Fruit fly (Drosophila melanogaster): ENCODE data around the gene CG13698.
A peak's percentile ranks its signal among the peaks of the same experiment; 100 is the strongest.

CG13698 gene

dm6 chr3L:18057752-18058518 is 48.0 kb downstream of the CG13698 start:
- peak; percentile 60 for TF ChIP-seq CG17806 (tag; optimal IDR thresholded peaks at IDR 0.05)
- peak; percentile 19 for TF ChIP-seq CG9948 (tag; optimal IDR thresholded peaks at IDR 0.05)
- TF ChIP-seq CG15710 (tag; optimal IDR thresholded peaks at IDR 0.05): peak; percentile 68
- peak; percentile 78 for TF ChIP-seq CG13204 (GFP tag; optimal IDR thresholded peaks at IDR 0.05)
- TF ChIP-seq gl (tag; optimal IDR thresholded peaks at IDR 0.05): peak; percentile 17
- TF ChIP-seq CG8159 (tag; optimal IDR thresholded peaks at IDR 0.05): no peak
- peak; percentile 80 for TF ChIP-seq EcR (GFP tag; optimal IDR thresholded peaks at IDR 0.05)
- TF ChIP-seq fd96Ca (GFP tag; IDR thresholded peaks at IDR 0.05): no peak
- peak; percentile 53 for TF ChIP-seq CG34367 (tag; optimal IDR thresholded peaks at IDR 0.05)

dm6 chr3L:18057033-18057432 is 48.9 kb downstream of the CG13698 start:
- peak; percentile 93 for TF ChIP-seq EcR (GFP tag; optimal IDR thresholded peaks at IDR 0.05)
- no peak for TF ChIP-seq CG15710 (tag; optimal IDR thresholded peaks at IDR 0.05)

dm6 chr3L:18046590-18047158 is 59.3 kb downstream of the CG13698 start:
- TF ChIP-seq CG10348 (GFP tag; IDR thresholded peaks at IDR 0.05) (no peak), CG4496 (GFP tag; IDR thresholded peaks at IDR 0.05) (no peak), CG15710 (tag; optimal IDR thresholded peaks at IDR 0.05) (peak; percentile 17), Pif1B (GFP tag; optimal IDR thresholded peaks at IDR 0.05) (no peak), CG17806 (tag; optimal IDR thresholded peaks at IDR 0.05) (peak; percentile 14), fd96Ca (GFP tag; IDR thresholded peaks at IDR 0.05) (no peak), CG9948 (tag; optimal IDR thresholded peaks at IDR 0.05) (peak; percentile 6), Ets98B (GFP tag; IDR thresholded peaks at IDR 0.05) (no peak), D1 (tag; optimal IDR thresholded peaks at IDR 0.05) (no peak), CG8159 (tag; optimal IDR thresholded peaks at IDR 0.05) (peak; percentile 25), CG13204 (GFP tag; optimal IDR thresholded peaks at IDR 0.05) (no peak), EcR (GFP tag; optimal IDR thresholded peaks at IDR 0.05) (peak; percentile 74)

- TF ChIP-seq CG32121 (GFP tag; IDR thresholded peaks at IDR 0.05) (0 out of 2 replicates have a peak, but pooled peaks have one; percentile 39), Pif1A (GFP tag; optimal IDR thresholded peaks at IDR 0.05) (no peak)
Observed at dm6 chr3L:18044333-18045043, 61.5 kb downstream of the CG13698 start.

- no peak for TF ChIP-seq Pif1B (GFP tag; optimal IDR thresholded peaks at IDR 0.05)
- no peak for TF ChIP-seq CG9948 (tag; optimal IDR thresholded peaks at IDR 0.05)
- no peak for TF ChIP-seq Snoo (tag; optimal IDR thresholded peaks at IDR 0.05)
- TF ChIP-seq EcR (GFP tag; optimal IDR thresholded peaks at IDR 0.05): no peak
- no peak for TF ChIP-seq CG14655 (GFP tag; optimal IDR thresholded peaks at IDR 0.05)
Observed at dm6 chr3L:18042433-18042832, 63.5 kb downstream of the CG13698 start, which contains the start of gene CG42393. Gene CG42393, plus strand, starts transcription at chr3L:18042733.

- TF ChIP-seq Pif1B (GFP tag; optimal IDR thresholded peaks at IDR 0.05) (no peak), rn (GFP tag; IDR thresholded peaks at IDR 0.05) (no peak), CG9948 (tag; optimal IDR thresholded peaks at IDR 0.05) (no peak), Pif1A (GFP tag; optimal IDR thresholded peaks at IDR 0.05) (no peak), CG13204 (GFP tag; optimal IDR thresholded peaks at IDR 0.05) (no peak), CG8301 (tag; optimal IDR thresholded peaks at IDR 0.05) (no peak), CG34367 (tag; optimal IDR thresholded peaks at IDR 0.05) (no peak), EcR (GFP tag; optimal IDR thresholded peaks at IDR 0.05) (no peak), CG14655 (GFP tag; optimal IDR thresholded peaks at IDR 0.05) (no peak), Ets98B (GFP tag; IDR thresholded peaks at IDR 0.05) (no peak), CG12605 (GFP tag; IDR thresholded peaks at IDR 0.05) (no peak), CG32121 (GFP tag; IDR thresholded peaks at IDR 0.05) (no peak)
Observed at dm6 chr3L:18040017-18040416, 65.9 kb downstream of the CG13698 start, which contains the start of gene CG32192. Gene CG32192, plus strand, starts transcription at chr3L:18040317.
